Fruit fly (Drosophila melanogaster): ENCODE data around the gene CG14826.

The CG14826 gene

DNA sequence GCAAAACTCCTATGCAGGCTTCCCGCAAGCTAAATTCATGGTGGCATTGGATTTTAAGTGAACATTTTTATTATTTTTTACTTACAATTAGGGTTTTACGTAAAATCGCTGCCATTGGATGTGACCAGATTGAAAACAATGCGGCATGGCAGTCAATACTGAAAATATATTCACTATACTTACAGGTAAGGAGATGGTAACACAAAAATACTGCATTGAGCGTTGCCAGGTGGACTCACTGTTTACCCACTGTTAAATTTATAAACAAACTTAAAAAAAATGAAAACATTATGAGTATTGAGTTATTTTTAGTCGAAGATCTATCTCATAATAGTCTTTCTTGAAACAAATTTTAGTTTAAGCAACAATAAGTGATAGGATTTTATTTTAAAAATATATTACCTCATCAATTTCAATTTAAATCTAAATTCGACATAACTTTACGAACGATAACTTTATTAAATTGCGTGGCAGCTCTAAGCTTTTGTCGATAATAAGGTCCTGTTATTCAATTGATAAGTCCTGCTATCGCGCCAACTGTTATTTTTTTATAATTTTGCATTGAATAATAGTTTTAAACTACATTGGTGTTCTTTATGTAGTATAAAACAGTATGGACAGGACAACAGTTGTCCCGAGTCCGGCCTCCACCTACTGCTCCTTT lies 9.6 kb downstream of the CG14826 start, which contains the start of the genes mRpL50 and mei-P22 (continued):
- TF ChIP-seq CG9797 (GFP tag; optimal IDR thresholded peaks at IDR 0.05) (peak; percentile 56), lov (optimal IDR thresholded peaks at IDR 0.05) (no peak), lov (GFP tag; IDR thresholded peaks at IDR 0.05) (no peak), HmgZ (tag; optimal IDR thresholded peaks at IDR 0.05) (peak; percentile 51), emc (GFP tag; optimal IDR thresholded peaks at IDR 0.05) (no peak), CG2120 (GFP tag; optimal IDR thresholded peaks at IDR 0.05) (peak; percentile 55), CG10366 (GFP tag; IDR thresholded peaks at IDR 0.05) (no peak), knrl (GFP tag; IDR thresholded peaks at IDR 0.05; ENCODE audit: partially characterized antibody) (peak; percentile 16; the same call in 1 of the 3 replicates), NfI (GFP tag; optimal IDR thresholded peaks at IDR 0.05) (peak; percentile 28), CG18011 (GFP tag; optimal IDR thresholded peaks at IDR 0.05) (no peak), Mrtf (GFP tag; IDR thresholded peaks at IDR 0.05) (no peak), Xrp1 (GFP tag; IDR thresholded peaks at IDR 0.05) (no peak), stwl (tag; optimal IDR thresholded peaks at IDR 0.05) (peak; percentile 87), CG8290 (GFP tag; optimal IDR thresholded peaks at IDR 0.05) (no peak), CG8290 (tag; optimal IDR thresholded peaks at IDR 0.05) (peak in 1 of 2 experiments; percentile 55), gem (tag; optimal IDR thresholded peaks at IDR 0.05) (peak; percentile 61), lbe (GFP tag; optimal IDR thresholded peaks at IDR 0.05) (peak; percentile 20), CG11504 (tag; optimal IDR thresholded peaks at IDR 0.05) (peak; percentile 23), CG10267 (tag; optimal IDR thresholded peaks at IDR 0.05) (peak; percentile 46), dpn (GFP tag; optimal IDR thresholded peaks at IDR 0.05) (peak; percentile 10 to 25), Adf1 (GFP tag; IDR thresholded peaks at IDR 0.05) (no peak), CG1647 (GFP tag; optimal IDR thresholded peaks at IDR 0.05) (peak; percentile 8), CG30403 (GFP tag; optimal IDR thresholded peaks at IDR 0.05) (peak; percentile 27), bsh (GFP tag; optimal IDR thresholded peaks at IDR 0.05) (peak in 1 of 2 experiments; percentile 30), E2f2 (GFP tag; IDR thresholded peaks at IDR 0.05) (peak; percentile 46), YL-1 (GFP tag; optimal IDR thresholded peaks at IDR 0.05) (peak; percentile 44), HLHmδ (GFP tag; optimal IDR thresholded peaks at IDR 0.05) (no peak), CG13287 (GFP tag; IDR thresholded peaks at IDR 0.05; ENCODE audit: partially characterized antibody) (peak; percentile 21; the same call in 1 of the 2 replicates), unpg (GFP tag; optimal IDR thresholded peaks at IDR 0.05) (peak; percentile 22), Antp (GFP tag; optimal IDR thresholded peaks at IDR 0.05) (peak; percentile 13), Hsf (GFP tag; optimal IDR thresholded peaks at IDR 0.05) (peak; percentile 5), CG15601 (tag; optimal IDR thresholded peaks at IDR 0.05) (peak; percentile 9), Ets65A (GFP tag) (peak; percentile 92), Xbp1 (GFP tag; optimal IDR thresholded peaks at IDR 0.05) (peak; percentile 39), trem (tag; optimal IDR thresholded peaks at IDR 0.05) (peak; percentile 40), CG2678 (tag; optimal IDR thresholded peaks at IDR 0.05) (peak; percentile 22), GATAe (GFP tag; conservative IDR thresholded peaks at IDR 0.05) (no peak), H2.0 (GFP tag; IDR thresholded peaks at IDR 0.05) (0 out of 2 replicates have a peak, but pooled peaks have one; percentile 13), CG17361 (GFP tag; IDR thresholded peaks at IDR 0.05) (0 out of 3 replicates have a peak, but pooled peaks have one; percentile 20), Ets97D (GFP tag; optimal IDR thresholded peaks at IDR 0.05) (peak; percentile 85), Usf (GFP tag; optimal IDR thresholded peaks at IDR 0.05) (no peak), nau (GFP tag; optimal IDR thresholded peaks at IDR 0.05) (no peak), CoRest (tag; optimal IDR thresholded peaks at IDR 0.05) (peak; percentile 20), B-H2 (GFP tag; optimal IDR thresholded peaks at IDR 0.05) (peak; percentile 4), Lhr (GFP tag; optimal IDR thresholded peaks at IDR 0.05) (peak; percentile 54), chif (GFP tag; optimal IDR thresholded peaks at IDR 0.05) (peak in 1 of 2 experiments; percentile 23), NC2β (GFP tag; optimal IDR thresholded peaks at IDR 0.05) (peak; percentile 51), Abd-B (GFP tag; optimal IDR thresholded peaks at IDR 0.05) (peak; percentile 32), dm (GFP tag; optimal IDR thresholded peaks at IDR 0.05) (no peak), Dref (GFP tag; IDR thresholded peaks at IDR 0.05) (0 out of 2 replicates have a peak, but pooled peaks have one; percentile 30)

Data from whole organism, embryonic.